Worm (Caenorhabditis elegans) whole organism, L4 larva: Measurements from ENCODE around the gene Y66C5A.2.

Experiments used
- F10B5.3 ChIP-seq: sonication (generic microtip); optimal IDR thresholded peaks from 2 replicates; lab custom pipeline; 2016; ENCODE audit warnings: mild to moderate bottlenecking, missing genetic modification characterization, missing compliant biosample characterization
- R02D3.7 ChIP-seq: fragments of 150-350 bp; sonication (generic microtip); optimal IDR thresholded peaks from 3 replicates; lab custom pipeline; 2014; ENCODE audit warnings: missing biosample characterization, missing genetic modification characterization
- Y48G9A.11 ChIP-seq: fragments of 200-800 bp; sonication (Bioruptor generic); IDR thresholded peaks from 2 replicates; pipeline ENCODE4 v1.3.6; 2022; ENCODE audit warnings: missing genetic modification reagents, missing genetic modification characterization, missing compliant biosample characterization
- aha-1 ChIP-seq: fragments of 150-350 bp; peaks from one replicate; lab custom pipeline; 2014; ENCODE audit warnings: missing biosample characterization, missing genetic modification characterization
- ama-1 ChIP-seq: fragments of 150-350 bp; optimal IDR thresholded peaks from 2 replicates; lab custom pipeline; 2014; ENCODE audit warnings: inconsistent platforms, mixed read lengths
- ctbp-1 ChIP-seq: fragments of 200-800 bp; sonication (Bioruptor generic); IDR thresholded peaks from 2 replicates; pipeline ENCODE4 v1.3.6; 2022; ENCODE audit warnings: missing genetic modification reagents, missing genetic modification characterization, missing compliant biosample characterization
- fkh-10 ChIP-seq: fragments of 150-350 bp; optimal IDR thresholded peaks from 2 replicates; lab custom pipeline; 2014; ENCODE audit warnings: missing biosample characterization, missing genetic modification reagents, missing genetic modification characterization
- fos-1 ChIP-seq: fragments of 150-350 bp; optimal IDR thresholded peaks from 2 replicates; lab custom pipeline; 2014; ENCODE audit warnings: missing biosample characterization, missing genetic modification characterization
- hlh-11 ChIP-seq: fragments of 200-800 bp; sonication (Bioruptor generic); optimal IDR thresholded peaks from 2 replicates; lab custom pipeline; 2018; ENCODE audit warnings: mild to moderate bottlenecking, missing genetic modification characterization, missing compliant biosample characterization
- hmg-1.1 ChIP-seq: fragments of 200-800 bp; sonication (Bioruptor generic); IDR thresholded peaks from 2 replicates; pipeline ENCODE4 v1.3.6; 2022; ENCODE audit warnings: missing genetic modification reagents, missing genetic modification characterization, missing compliant biosample characterization
- jun-1 ChIP-seq: fragments of 150-350 bp; optimal IDR thresholded peaks from 2 replicates; lab custom pipeline; 2014; ENCODE audit warnings: missing biosample characterization, missing genetic modification reagents, missing genetic modification characterization
- lim-7 ChIP-seq: fragments of 200-800 bp; sonication (Bioruptor generic); IDR thresholded peaks from 2 replicates; pipeline ENCODE4 v1.3.6; 2022; ENCODE audit warnings: missing genetic modification characterization, missing compliant biosample characterization
- lin-13 ChIP-seq: fragments of 150-350 bp; optimal IDR thresholded peaks from 2 replicates; lab custom pipeline; 2014; ENCODE audit warnings: missing biosample characterization, missing genetic modification reagents, missing genetic modification characterization
- lin-29 ChIP-seq: fragments of 200-800 bp; sonication (Bioruptor generic); IDR thresholded peaks from 2 replicates; pipeline ENCODE4 v1.3.6; 2022; ENCODE audit warnings: missing genetic modification reagents, missing genetic modification characterization, missing compliant biosample characterization
- lin-38 ChIP-seq: fragments of 200-800 bp; sonication (Bioruptor generic); IDR thresholded peaks from 2 replicates; pipeline ENCODE4 v1.3.6; 2022; ENCODE audit warnings: missing genetic modification reagents, missing genetic modification characterization, missing compliant biosample characterization
- lir-3 ChIP-seq: sonication (generic microtip); optimal IDR thresholded peaks from 2 replicates; lab custom pipeline; 2016; ENCODE audit warnings: mild to moderate bottlenecking, missing genetic modification characterization, missing compliant biosample characterization
- lsy-2 ChIP-seq, 2 experiments: fragments of 150-350 bp in 1 of 2; sonication (generic microtip) in 1 of 2; optimal IDR thresholded peaks; 2 replicates each; lab custom pipeline; 2014 to 2017; ENCODE audit warnings: missing biosample characterization in 2 of 2, missing genetic modification characterization in 2 of 2
- madf-9 ChIP-seq: fragments of 200-800 bp; sonication (Bioruptor generic); conservative IDR thresholded peaks from 2 replicates; pipeline ENCODE4 v1.3.6; 2022; ENCODE audit warnings: missing genetic modification reagents, missing genetic modification characterization, missing compliant biosample characterization
- mes-2 ChIP-seq: sonication (generic microtip); optimal IDR thresholded peaks from 2 replicates; lab custom pipeline; 2016; ENCODE audit warnings: missing genotype, mild to moderate bottlenecking, missing genetic modification characterization, missing compliant biosample characterization; ENCODE audit not compliant: poor library complexity, severe bottlenecking
- mxl-3 ChIP-seq: fragments of 200-800 bp; sonication (Bioruptor generic); optimal IDR thresholded peaks from 2 replicates; lab custom pipeline; 2018; ENCODE audit warnings: mild to moderate bottlenecking, missing genetic modification characterization, missing compliant biosample characterization
- nhr-11 ChIP-seq: fragments of 150-350 bp; optimal IDR thresholded peaks from 2 replicates; lab custom pipeline; 2014; ENCODE audit warnings: missing biosample characterization, missing genetic modification characterization
- nhr-25 ChIP-seq: sonication (generic microtip); optimal IDR thresholded peaks from 2 replicates; lab custom pipeline; 2017; ENCODE audit warnings: missing genetic modification characterization, mild to moderate bottlenecking, missing compliant biosample characterization, antibody characterized with exemption, moderate library complexity, borderline replicate concordance; ENCODE audit not compliant: insufficient read depth
- nhr-42 ChIP-seq: fragments of 200-800 bp; sonication (Bioruptor generic); IDR thresholded peaks from 2 replicates; pipeline ENCODE4 v1.3.6; 2022; ENCODE audit warnings: missing genetic modification characterization, missing compliant biosample characterization
- php-3 ChIP-seq: fragments of 200-800 bp; sonication (Bioruptor generic); IDR thresholded peaks from 2 replicates; pipeline ENCODE4 v1.3.6; 2022; ENCODE audit warnings: missing genetic modification reagents, missing genetic modification characterization, missing compliant biosample characterization
- rbr-2 ChIP-seq: sonication (generic microtip); optimal IDR thresholded peaks from 2 replicates; lab custom pipeline; 2016; ENCODE audit warnings: missing genotype, missing genetic modification characterization, missing compliant biosample characterization
- spr-3 ChIP-seq: fragments of 200-800 bp; sonication (Bioruptor generic); optimal IDR thresholded peaks from 2 replicates; lab custom pipeline; 2018; ENCODE audit warnings: mild to moderate bottlenecking, missing genetic modification characterization, missing compliant biosample characterization
- unc-130 ChIP-seq: sonication (generic microtip); optimal IDR thresholded peaks from 2 replicates; lab custom pipeline; 2016; ENCODE audit warnings: missing genetic modification reagents, missing genetic modification characterization, missing compliant biosample characterization
- unc-39 ChIP-seq: sonication (generic microtip); optimal IDR thresholded peaks from 2 replicates; lab custom pipeline; 2017; ENCODE audit warnings: missing biosample characterization, missing genetic modification characterization
- unc-62 ChIP-seq, 3 experiments: fragments of 150-350 bp in 1 of 3; sonication (generic microtip); optimal IDR thresholded peaks in 2 of 3; peaks in 1 of 3; 1 replicate in 1 of 3; 2 replicates in 2 of 3; lab custom pipeline; 2014 to 2017; ENCODE audit warnings: missing biosample characterization in 3 of 3, missing genetic modification characterization in 3 of 3, missing genetic modification reagents in 3 of 3, missing genotype in 1 of 3
- vab-7 ChIP-seq: fragments of 200-800 bp; sonication (Bioruptor generic); IDR thresholded peaks from 2 replicates; pipeline ENCODE4 v1.3.6; 2022; ENCODE audit warnings: missing genetic modification reagents, missing genetic modification characterization, missing compliant biosample characterization
- zfp-2 ChIP-seq: sonication (generic microtip); optimal IDR thresholded peaks from 2 replicates; lab custom pipeline; 2016; ENCODE audit warnings: mild to moderate bottlenecking, missing genetic modification characterization, missing compliant biosample characterization
- zip-11 ChIP-seq: fragments of 200-800 bp; sonication (Bioruptor generic); IDR thresholded peaks from 2 replicates; pipeline ENCODE4 v1.3.6; 2022; ENCODE audit warnings: missing genetic modification characterization, missing compliant biosample characterization

Y66C5A.2 gene

DNA sequence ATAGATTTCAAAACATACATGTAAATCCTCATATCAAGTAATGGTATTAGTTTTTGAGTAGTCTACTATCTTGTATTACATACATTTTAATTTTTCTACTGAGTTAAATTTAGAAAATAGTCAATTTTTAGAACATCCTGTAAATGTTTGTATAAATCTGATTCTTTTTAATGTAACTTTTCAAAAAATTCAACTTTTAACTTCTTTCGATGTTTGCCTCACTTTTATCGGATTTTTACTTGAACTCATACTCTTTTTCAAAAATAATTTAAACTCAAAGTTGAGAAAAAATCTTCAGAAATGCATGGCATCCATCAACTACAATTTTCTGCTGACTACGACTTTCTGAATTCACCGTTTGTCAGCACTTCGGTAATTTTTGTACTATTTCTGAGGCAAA lies 4.0 kb downstream of the Y66C5A.2 start, which contains the start of gene M163.7 (continued):
- no peak for TF ChIP-seq spr-3
- no peak for TF ChIP-seq lir-3
- TF ChIP-seq ama-1 (lab: Kevin White, UChicago), result no peak
- TF ChIP-seq nhr-25 (tag; lab: Kevin White, UChicago), result no peak

DNA sequence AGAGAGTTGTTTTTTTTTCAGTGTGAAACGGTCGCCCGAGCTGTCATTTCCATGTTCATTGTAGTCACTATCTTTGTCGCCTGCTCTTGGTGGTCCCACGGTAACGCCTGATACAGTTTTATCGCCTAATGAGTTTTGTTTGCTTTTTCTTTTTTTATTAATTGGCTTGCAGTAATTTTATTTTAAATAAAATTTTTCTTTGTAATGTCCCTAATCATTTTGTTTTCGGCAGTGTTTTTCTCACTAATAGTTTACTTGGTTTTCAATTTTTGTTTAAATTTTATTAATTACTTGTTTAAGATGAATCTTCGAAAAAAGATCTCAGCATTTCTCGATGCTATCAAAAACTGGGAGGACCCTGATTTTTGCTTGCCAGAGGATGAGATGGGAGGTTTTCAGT lies 5.1 kb downstream of the Y66C5A.2 start, which contains the start of gene M163.22:
Gene M163.22, plus strand, starts transcription at position 301 of the 400 bp plus-strand sequence.
- no peak for TF ChIP-seq aha-1
- no peak for TF ChIP-seq hmg-1.1
- TF ChIP-seq lim-7 (GFP tag; lab: Robert Waterston, UW), result no peak
- no peak for TF ChIP-seq lir-3
- TF ChIP-seq lin-38 (GFP tag; lab: Robert Waterston, UW), result no peak
- TF ChIP-seq mes-2 (tag; lab: Kevin White, UChicago), result no peak

DNA sequence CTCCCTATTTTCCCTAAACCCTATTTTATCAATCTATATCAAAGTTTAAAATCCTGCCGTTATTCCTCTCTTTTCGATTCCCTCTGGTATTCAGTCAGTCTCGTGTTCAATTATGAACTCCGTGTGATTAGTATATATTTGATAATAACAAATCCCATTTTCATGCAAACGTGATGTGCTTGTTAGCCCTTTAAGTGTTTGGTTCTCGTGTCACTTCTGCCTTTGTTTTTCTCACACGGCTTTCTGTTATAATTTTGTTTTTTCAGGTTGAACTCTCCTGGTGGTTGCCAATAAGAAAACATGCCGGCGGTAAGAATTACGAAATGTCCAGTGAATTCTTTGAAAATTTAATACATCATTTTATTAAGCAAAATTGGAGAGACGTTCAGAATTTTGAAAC lies 6.0 kb downstream of the Y66C5A.2 start, which contains the start of gene M163.21:
Gene M163.21, plus strand, starts transcription at position 301 of the 400 bp plus-strand sequence.
- TF ChIP-seq ctbp-1 (GFP tag; lab: Robert Waterston, UW), result no peak
- no peak for TF ChIP-seq zip-11
- TF ChIP-seq nhr-42 (GFP tag; lab: Robert Waterston, UW), result no peak
- no peak for TF ChIP-seq jun-1 (tag; lab: Kevin White, UChicago)
- TF ChIP-seq lir-3, result no peak
- no peak for TF ChIP-seq R02D3.7 (tag; lab: Kevin White, UChicago)
- TF ChIP-seq lin-13, result no peak
- TF ChIP-seq vab-7, result no peak
- no peak for TF ChIP-seq fos-1 (tag; lab: Kevin White, UChicago)

DNA sequence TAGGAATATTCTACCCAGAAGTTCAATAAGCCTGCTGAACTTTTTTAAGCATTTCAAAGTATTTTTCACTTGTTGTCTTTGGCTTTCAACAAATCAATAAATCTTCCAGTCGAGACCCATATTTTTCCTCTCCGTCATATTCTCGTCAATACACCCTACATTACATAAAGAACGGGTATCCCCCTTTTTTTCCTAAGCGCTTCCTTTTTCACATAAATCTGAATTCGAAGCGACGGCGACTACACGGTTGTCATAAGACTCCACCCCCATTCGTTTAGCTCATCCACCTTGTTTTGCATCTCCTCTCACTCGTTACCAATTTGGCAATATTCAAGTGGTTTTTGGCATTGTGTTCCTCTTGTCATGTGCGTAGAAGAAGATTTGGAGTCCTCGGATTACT lies 8.8 kb downstream of the Y66C5A.2 start, which contains the start of gene M163.9:
Gene M163.9, plus strand, starts transcription at position 301 of the 400 bp plus-strand sequence.
- TF ChIP-seq F10B5.3 (tag; lab: Kevin White, UChicago) (no peak), vab-7 (no peak), zfp-2 (tag; lab: Kevin White, UChicago) (no peak), nhr-11 (tag; lab: Kevin White, UChicago) (no peak), unc-130 (GFP tag; lab: Kevin White, UChicago) (no peak), hlh-11 (tag; lab: Kevin White, UChicago) (no peak), ctbp-1 (GFP tag; lab: Robert Waterston, UW) (no peak), unc-62 (GFP tag; optimal IDR thresholded peaks at IDR 0.05 in 1 of 2; lab: Kevin White, UChicago) (no peak), unc-62 (tag; optimal IDR thresholded peaks at IDR 0.05; lab: Kevin White, UChicago) (no peak), jun-1 (tag; lab: Kevin White, UChicago) (no peak), unc-39 (tag; lab: Kevin White, UChicago) (no peak)

DNA sequence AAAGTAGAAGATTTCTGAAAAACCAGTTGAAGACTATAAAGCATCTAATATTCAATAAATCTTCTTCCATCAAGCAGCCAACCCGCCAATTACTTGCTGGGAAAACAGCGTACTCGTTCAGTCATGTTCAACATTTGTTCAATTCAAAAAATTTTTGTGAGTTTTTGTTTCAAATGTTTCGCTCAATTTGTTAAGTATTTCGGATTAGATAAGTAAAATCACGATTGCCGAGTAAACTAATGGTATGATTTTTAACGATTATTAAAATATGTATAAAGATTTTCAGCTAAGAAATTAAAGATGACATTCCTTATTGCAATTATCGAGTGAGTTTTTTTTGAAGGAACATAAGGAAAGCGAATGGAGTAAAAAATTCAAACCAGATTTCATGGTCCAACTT lies 10.2 kb downstream of the Y66C5A.2 start, which contains the start of gene M163.10:
Gene M163.10, plus strand, starts transcription at position 301 of the 400 bp plus-strand sequence.
- no peak for TF ChIP-seq lsy-2 (tag; optimal IDR thresholded peaks at IDR 0.05; lab: Kevin White, UChicago)
- TF ChIP-seq rbr-2 (tag; lab: Kevin White, UChicago), result no peak
- no peak for TF ChIP-seq php-3 (GFP tag; lab: Robert Waterston, UW)
- no peak for TF ChIP-seq madf-9 (GFP tag; lab: Robert Waterston, UW)
- no peak for TF ChIP-seq fkh-10 (GFP tag; lab: Kevin White, UChicago)
- TF ChIP-seq ctbp-1 (GFP tag; lab: Robert Waterston, UW), result no peak
- TF ChIP-seq unc-39 (tag; lab: Kevin White, UChicago), result no peak
- TF ChIP-seq mxl-3 (GFP tag; lab: Kevin White, UChicago), result no peak
- no peak for TF ChIP-seq Y48G9A.11
- no peak for TF ChIP-seq lin-29
- TF ChIP-seq, all 104 proteins: peak for 0
